Worm (Caenorhabditis elegans) whole organism, dauer: ENCODE results near the gene Y73B6BL.47.
"Not testable (repeated sequence)": the region's sequence is repeated elsewhere in the genome, so short reads cannot be mapped to it uniquely, and the experiment has no call there.

ENCODE experiments used
- unc-62 ChIP-seq: sonication (generic microtip); optimal IDR thresholded peaks from 2 replicates; lab custom pipeline; 2017; ENCODE audit warnings: missing biosample characterization, missing genetic modification reagents, missing genetic modification characterization

Y73B6BL.47 gene

DNA sequence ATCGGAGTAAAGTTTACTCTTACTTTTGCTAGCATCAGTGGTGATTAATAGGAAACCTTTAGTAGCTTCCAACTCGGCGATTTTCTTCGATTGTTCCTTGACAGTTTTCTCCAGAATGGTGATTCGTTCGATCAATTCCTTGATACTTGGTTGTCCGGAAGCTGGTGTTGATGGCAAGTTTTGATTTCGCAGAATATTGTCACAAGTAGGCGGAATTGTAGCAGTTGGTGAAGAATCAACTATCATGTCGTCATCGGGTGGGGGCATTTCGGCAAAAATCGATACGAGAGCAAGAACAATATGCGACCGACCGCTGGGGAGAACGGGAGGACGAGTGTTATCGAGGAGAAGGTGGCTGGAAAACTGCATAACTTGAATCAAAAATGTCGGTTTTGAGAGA lies 14.6 kb upstream of the Y73B6BL.47 start, which contains the start of gene Y73B6BL.289:
TSS of gene Y73B6BL.289 (plus strand) at position 301 of the 400 bp plus-strand sequence.
- TF ChIP-seq unc-62 (GFP tag; lab: Kevin White, UChicago) = not testable (repeated sequence)

ce11 chrIV:6363604-6364003 lies 1.8 kb downstream of the Y73B6BL.47 start:
- TF ChIP-seq unc-62 (GFP tag; lab: Kevin White, UChicago) = no peak

DNA sequence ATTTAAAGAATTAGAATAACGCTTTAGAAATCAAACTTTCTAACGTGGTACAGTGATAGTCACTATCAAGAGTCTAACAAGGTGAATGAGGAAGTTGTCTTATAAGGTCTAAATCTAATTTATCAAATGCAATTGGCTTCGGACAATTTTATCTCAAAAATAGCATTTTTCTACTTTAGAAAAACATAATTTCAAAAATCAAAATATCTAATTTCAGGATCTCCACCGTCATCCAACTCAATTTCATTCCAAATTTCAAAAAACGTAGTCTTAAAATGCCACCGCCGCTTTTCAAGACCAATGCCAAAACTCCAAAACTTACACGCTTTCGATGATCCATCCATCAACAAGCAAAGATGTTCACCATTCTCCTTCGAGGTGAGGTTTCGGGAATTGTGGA lies 3.3 kb downstream of the Y73B6BL.47 start, which contains the start of gene Y73B6BL.270:
TSS of gene Y73B6BL.270 (plus strand) at position 301 of the 400 bp plus-strand sequence.
- no peak for TF ChIP-seq unc-62 (GFP tag; lab: Kevin White, UChicago)

ce11 chrIV:6366032-6366431 lies 4.3 kb downstream of the Y73B6BL.47 start:
- TF ChIP-seq unc-62 (GFP tag; lab: Kevin White, UChicago) = no peak

DNA sequence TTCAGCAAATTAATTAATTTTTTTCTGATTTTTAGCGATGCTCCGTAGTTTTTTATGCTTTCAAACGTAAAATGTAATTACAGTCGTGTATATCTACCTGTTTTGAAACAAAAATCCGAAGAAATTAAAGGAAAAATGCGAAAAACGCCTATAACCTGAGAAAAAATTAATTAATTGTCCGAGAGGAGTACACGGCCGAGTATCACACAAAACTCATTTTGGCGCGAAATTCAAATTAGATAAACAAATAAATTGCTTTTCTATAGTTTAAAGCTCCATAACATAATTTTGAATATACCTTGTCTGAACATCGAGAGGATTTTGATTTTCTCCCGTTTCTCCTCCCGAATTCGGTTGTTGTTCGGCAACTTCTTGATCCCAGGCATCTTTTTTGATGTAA lies 7.7 kb downstream of the Y73B6BL.47 start:
- no peak for TF ChIP-seq unc-62 (GFP tag; lab: Kevin White, UChicago)

ce11 chrIV:6372267-6372666 lies 10.5 kb downstream of the Y73B6BL.47 start:
- no peak for TF ChIP-seq unc-62 (GFP tag; lab: Kevin White, UChicago)

- TF ChIP-seq unc-62 (GFP tag; lab: Kevin White, UChicago) = no peak
Measured at ce11 chrIV:6372993-6373392, 11.2 kb downstream of the Y73B6BL.47 start, which contains the start of gene smg-3. TSS of gene smg-3 (minus strand) at chrIV:6373093.

- no peak for TF ChIP-seq unc-62 (GFP tag; lab: Kevin White, UChicago)
Measured at ce11 chrIV:6373721-6374120, 12.0 kb downstream of the Y73B6BL.47 start.

DNA sequence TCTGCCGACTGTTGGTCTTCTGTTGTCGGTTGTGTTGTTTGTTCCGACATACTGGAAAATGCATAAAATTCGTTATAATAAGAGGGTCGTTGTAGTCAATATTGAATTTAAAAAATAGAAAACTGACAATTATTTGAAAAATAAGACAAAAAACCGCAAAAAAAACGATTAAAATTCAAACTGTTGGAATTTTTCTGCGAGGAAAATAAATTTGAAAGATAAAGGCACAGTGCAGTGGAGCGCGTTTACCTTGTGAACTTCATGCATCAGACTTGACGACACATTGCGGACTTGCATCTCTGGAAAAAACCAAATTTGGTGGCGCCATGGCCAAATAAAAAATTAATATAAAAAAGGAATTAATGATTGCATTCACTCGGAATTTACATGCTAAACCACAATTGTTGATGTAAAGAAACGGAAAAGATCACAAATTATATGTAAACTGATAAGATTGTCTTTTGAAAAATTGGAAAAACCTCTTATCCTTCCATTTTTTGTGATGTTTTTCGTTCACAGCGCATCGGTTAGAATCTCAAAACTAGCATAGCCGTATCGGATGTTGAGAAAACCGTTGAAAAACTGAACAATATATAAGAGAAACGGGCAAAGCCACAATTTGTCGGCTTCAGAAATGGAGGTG lies 14.8 kb downstream of the Y73B6BL.47 start, which contains the start of the genes hrpf-2 and bli-6:
TSS of gene hrpf-2 (minus strand) at position 51 of the 643 bp plus-strand sequence.
TSS of gene bli-6 (plus strand) at position 593 of the 643 bp plus-strand sequence.
- TF ChIP-seq unc-62 (GFP tag; lab: Kevin White, UChicago) = no peak

- no peak for TF ChIP-seq unc-62 (GFP tag; lab: Kevin White, UChicago)
Measured at ce11 chrIV:6377335-6378069, 15.7 kb downstream of the Y73B6BL.47 start.

DNA sequence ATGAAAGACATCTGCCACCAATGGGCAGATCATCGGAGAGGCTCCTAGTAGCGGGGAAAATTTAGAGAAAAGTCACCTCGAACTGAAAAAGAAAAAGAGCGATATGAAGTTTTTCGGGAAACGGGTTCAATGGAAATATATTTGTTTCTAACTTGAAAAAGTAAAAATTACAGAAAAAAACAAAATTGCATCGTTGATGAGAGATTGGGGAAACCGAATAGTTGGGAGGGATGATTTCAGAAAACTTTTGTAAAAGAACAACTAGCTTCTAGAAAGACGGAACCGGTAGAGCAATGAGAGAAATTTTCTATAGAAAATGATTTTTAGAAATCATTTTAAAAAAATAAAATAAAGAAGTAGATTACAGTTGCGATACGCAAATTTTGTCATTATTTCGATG lies 16.6 kb downstream of the Y73B6BL.47 start:
- no peak for TF ChIP-seq unc-62 (GFP tag; lab: Kevin White, UChicago)

DNA sequence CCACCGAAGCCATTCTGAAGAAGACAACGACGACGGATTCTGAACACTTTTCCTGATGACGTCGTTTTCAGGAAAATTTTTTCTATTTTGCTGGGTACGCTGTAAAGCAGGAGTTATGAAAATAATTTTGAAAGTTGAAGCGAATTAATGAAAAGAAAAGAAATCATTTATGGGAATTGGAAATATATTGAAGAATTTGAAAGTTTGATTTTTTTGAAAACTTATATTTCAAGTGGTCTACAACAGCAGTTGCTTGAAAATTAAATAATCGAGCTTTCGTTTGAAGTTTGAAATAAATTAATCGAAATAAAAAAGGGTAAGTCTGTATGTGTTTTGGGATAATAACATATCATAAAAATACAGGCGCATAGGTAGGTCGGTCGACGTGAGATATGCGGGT lies 22.2 kb downstream of the Y73B6BL.47 start, which contains the start of gene shl-1:
TSS of gene shl-1 (minus strand) at position 101 of the 400 bp plus-strand sequence.
- no peak for TF ChIP-seq unc-62 (GFP tag; lab: Kevin White, UChicago)

DNA sequence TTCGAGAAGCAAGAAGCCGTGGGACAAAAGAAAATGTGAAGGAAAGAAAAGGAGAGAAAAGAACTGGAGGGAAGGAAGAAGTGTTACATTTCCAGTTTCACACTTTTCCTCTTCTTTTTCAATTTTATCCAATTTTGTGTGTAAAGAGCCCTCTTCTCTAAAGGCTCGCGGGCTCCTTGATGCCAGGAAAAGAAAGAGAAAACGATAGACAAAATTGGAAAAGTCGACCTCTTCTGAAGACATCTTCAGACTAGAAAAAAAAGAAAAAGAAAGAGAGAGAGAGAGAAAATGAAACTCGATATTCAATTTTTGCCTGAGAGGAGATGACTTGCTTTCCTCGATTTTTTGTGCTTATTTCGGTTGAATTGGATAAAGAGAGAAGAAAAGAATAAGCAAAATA lies 23.2 kb downstream of the Y73B6BL.47 start:
- TF ChIP-seq unc-62 (GFP tag; lab: Kevin White, UChicago) = no peak

ce11 chrIV:6388550-6388949 lies 26.8 kb downstream of the Y73B6BL.47 start:
- TF ChIP-seq unc-62 (GFP tag; lab: Kevin White, UChicago) = no peak

DNA sequence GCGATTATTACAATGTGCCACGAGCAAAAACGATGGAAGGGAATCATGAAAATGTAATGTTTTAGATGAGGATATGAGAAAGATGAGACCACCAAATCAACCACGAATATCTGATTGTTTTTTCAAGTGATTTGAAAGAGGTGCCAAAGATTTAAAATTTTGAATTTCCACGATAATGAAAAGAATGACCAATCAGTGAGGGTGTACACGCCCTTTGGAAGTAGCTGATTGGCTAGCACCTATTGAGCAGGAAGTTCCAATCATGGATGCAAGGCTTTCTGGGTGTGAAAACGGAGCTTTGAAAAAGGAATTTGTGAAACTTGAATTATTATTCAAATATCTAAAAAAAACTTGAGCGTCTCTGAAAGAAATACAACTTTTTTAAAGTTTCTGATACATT lies 29.8 kb downstream of the Y73B6BL.47 start:
- TF ChIP-seq unc-62 (GFP tag; lab: Kevin White, UChicago) = no peak

- no peak for TF ChIP-seq unc-62 (GFP tag; lab: Kevin White, UChicago)
Measured at ce11 chrIV:6393329-6393728, 31.6 kb downstream of the Y73B6BL.47 start.
